Comparison of ENCODE assay signal across 1 fruit fly cellular context in genomic region chr3R:21874982-21875466, dm6.
TF ChIP-seq lines count a peak whose summit lies in the region.

Gene CG6656 (plus strand): TSS chr3R:21875293.

TF ChIP-seq in whole organism, embryonic, 481 proteins besides CTCF, POLR2A, EP300 and RAD21 (continued from another document and continues in another):
- TF ChIP-seq CG12155 (GFP tag; optimal IDR thresholded peaks at IDR 0.05; lab: Kevin White, UChicago) (peak; percentile 25), CG7372 (GFP tag; IDR thresholded peaks at IDR 0.05; lab: Robert Waterston, UW) (no peak), slbo (GFP tag; IDR thresholded peaks at IDR 0.05; lab: Robert Waterston, UW) (peak; percentile 24; the same call in 1 of the 2 replicates), CG4854 (GFP tag; optimal IDR thresholded peaks at IDR 0.05; lab: Kevin White, UChicago) (no peak), Lhr (GFP tag; optimal IDR thresholded peaks at IDR 0.05; lab: Kevin White, UChicago) (no peak), pzg (GFP tag; optimal IDR thresholded peaks at IDR 0.05; lab: Kevin White, UChicago) (no peak), Lpt (GFP tag; optimal IDR thresholded peaks at IDR 0.05; lab: Kevin White, UChicago) (no peak), eve (GFP tag; optimal IDR thresholded peaks at IDR 0.05; lab: Kevin White, UChicago) (no peak), CG9797 (GFP tag; optimal IDR thresholded peaks at IDR 0.05; lab: Kevin White, UChicago) (no peak), psq (GFP tag; optimal IDR thresholded peaks at IDR 0.05; lab: Kevin White, UChicago) (no peak), CG1647 (GFP tag; optimal IDR thresholded peaks at IDR 0.05; lab: Kevin White, UChicago) (no peak), B-H1 (GFP tag; IDR thresholded peaks at IDR 0.05; lab: Robert Waterston, UW) (no peak), lmd (GFP tag; IDR thresholded peaks at IDR 0.05; lab: Robert Waterston, UW) (no peak), Dll (GFP tag; IDR thresholded peaks at IDR 0.05; lab: Robert Waterston, UW; ENCODE audit: partially characterized antibody) (0 out of 4 replicates have a peak, but pooled peaks have one; percentile 8), mirr (GFP tag; optimal IDR thresholded peaks at IDR 0.05; lab: Kevin White, UChicago) (no peak), zfh1 (GFP tag; IDR thresholded peaks at IDR 0.05; lab: Robert Waterston, UW) (0 out of 3 replicates have a peak, but pooled peaks have one; percentile 35), vfl (GFP tag; optimal IDR thresholded peaks at IDR 0.05; lab: Kevin White, UChicago) (no peak), tin (GFP tag; optimal IDR thresholded peaks at IDR 0.05; lab: Kevin White, UChicago) (no peak), Dad (GFP tag; optimal IDR thresholded peaks at IDR 0.05; lab: Kevin White, UChicago) (no peak), Mes4 (GFP tag; optimal IDR thresholded peaks at IDR 0.05; lab: Kevin White, UChicago) (no peak), slou (GFP tag; optimal IDR thresholded peaks at IDR 0.05; lab: Kevin White, UChicago) (no peak), dmrt99B (tag; optimal IDR thresholded peaks at IDR 0.05; lab: Kevin White, UChicago) (no peak), CG1602 (GFP tag; optimal IDR thresholded peaks at IDR 0.05; lab: Kevin White, UChicago) (no peak), sug (tag; optimal IDR thresholded peaks at IDR 0.05; lab: Kevin White, UChicago) (no peak), NFAT (GFP tag; IDR thresholded peaks at IDR 0.05; lab: Robert Waterston, UW) (peak; percentile 34; the same call in 1 of the 2 replicates), Sin3A (optimal IDR thresholded peaks at IDR 0.05; lab: Kevin White, UChicago) (no peak), Hand (GFP tag; optimal IDR thresholded peaks at IDR 0.05; lab: Kevin White, UChicago) (no peak), odd (GFP tag; optimal IDR thresholded peaks at IDR 0.05; lab: Kevin White, UChicago) (no peak), tna (GFP tag; IDR thresholded peaks at IDR 0.05; lab: Robert Waterston, UW; ENCODE audit: partially characterized antibody) (no peak), chm (GFP tag; IDR thresholded peaks at IDR 0.05; lab: Robert Waterston, UW) (peak; percentile 59; the same call in 1 of the 2 replicates), amos (GFP tag; IDR thresholded peaks at IDR 0.05; lab: Robert Waterston, UW; ENCODE audit: partially characterized antibody) (no peak), MBD-R2 (GFP tag; IDR thresholded peaks at IDR 0.05; lab: Robert Waterston, UW) (peak; percentile 35; the same call in 1 of the 2 replicates), usp (GFP tag; optimal IDR thresholded peaks at IDR 0.05; lab: Kevin White, UChicago) (no peak), run (tag; optimal IDR thresholded peaks at IDR 0.05; lab: Kevin White, UChicago) (no peak), CG14965 (GFP tag; optimal IDR thresholded peaks at IDR 0.05; lab: Kevin White, UChicago; ENCODE audit: borderline replicate concordance) (no peak), pho (GFP tag; optimal IDR thresholded peaks at IDR 0.05; lab: Kevin White, UChicago) (no peak), CG17385 (GFP tag; optimal IDR thresholded peaks at IDR 0.05; lab: Kevin White, UChicago) (no peak), CG12659 (GFP tag; optimal IDR thresholded peaks at IDR 0.05; lab: Kevin White, UChicago) (peak; percentile 3), Sry-δ (GFP tag; optimal IDR thresholded peaks at IDR 0.05; lab: Kevin White, UChicago) (no peak), CG13424 (tag; optimal IDR thresholded peaks at IDR 0.05; lab: Kevin White, UChicago) (no peak), ssp (GFP tag; IDR thresholded peaks at IDR 0.05; lab: Robert Waterston, UW) (no peak), TFAM (GFP tag; optimal IDR thresholded peaks at IDR 0.05; lab: Kevin White, UChicago) (no peak), CG4707 (GFP tag; optimal IDR thresholded peaks at IDR 0.05; lab: Kevin White, UChicago) (no peak), CG8290 (GFP tag; optimal IDR thresholded peaks at IDR 0.05; lab: Kevin White, UChicago) (no peak), CG8290 (tag; optimal IDR thresholded peaks at IDR 0.05; lab: Kevin White, UChicago) (peak in 1 of 2 experiments; percentile 46), sna (GFP tag; IDR thresholded peaks at IDR 0.05; lab: Robert Waterston, UW; ENCODE audit: partially characterized antibody) (0 out of 2 replicates have a peak, but pooled peaks have one; percentile 36), tio (GFP tag; optimal IDR thresholded peaks at IDR 0.05; lab: Kevin White, UChicago) (no peak), E2f2 (GFP tag; IDR thresholded peaks at IDR 0.05; lab: Robert Waterston, UW) (no peak; the same call in 1 of the 2 replicates), croc (GFP tag; conservative IDR thresholded peaks at IDR 0.05; lab: Robert Waterston, UW) (no peak), Drgx (GFP tag; IDR thresholded peaks at IDR 0.05; lab: Robert Waterston, UW) (peak; percentile 49; the same call in 1 of the 2 replicates), CG10431 (GFP tag; optimal IDR thresholded peaks at IDR 0.05; lab: Kevin White, UChicago) (no peak), ab (GFP tag; optimal IDR thresholded peaks at IDR 0.05; lab: Kevin White, UChicago) (no peak), CG18476 (GFP tag; optimal IDR thresholded peaks at IDR 0.05; lab: Kevin White, UChicago) (no peak), CG6854 (GFP tag; optimal IDR thresholded peaks at IDR 0.05; lab: Kevin White, UChicago) (no peak), CG17186 (GFP tag; optimal IDR thresholded peaks at IDR 0.05; lab: Kevin White, UChicago) (no peak), pum (GFP tag; optimal IDR thresholded peaks at IDR 0.05; lab: Kevin White, UChicago) (no peak), lov (optimal IDR thresholded peaks at IDR 0.05; lab: Kevin White, UChicago) (no peak), lov (GFP tag; IDR thresholded peaks at IDR 0.05; lab: Robert Waterston, UW) (no peak), nom (GFP tag; optimal IDR thresholded peaks at IDR 0.05; lab: Kevin White, UChicago) (peak; percentile 33), CG3065 (GFP tag; optimal IDR thresholded peaks at IDR 0.05; lab: Kevin White, UChicago) (no peak), CG9215 (GFP tag; IDR thresholded peaks at IDR 0.05; lab: Robert Waterston, UW) (no peak), toy (GFP tag; IDR thresholded peaks at IDR 0.05; lab: Robert Waterston, UW) (no peak), cad (GFP tag; optimal IDR thresholded peaks at IDR 0.05; lab: Kevin White, UChicago) (no peak), Oli (tag; optimal IDR thresholded peaks at IDR 0.05; lab: Kevin White, UChicago) (no peak), CG10654 (GFP tag; optimal IDR thresholded peaks at IDR 0.05; lab: Kevin White, UChicago) (no peak), Gsc (GFP tag; IDR thresholded peaks at IDR 0.05; lab: Robert Waterston, UW) (no peak), dm (GFP tag; optimal IDR thresholded peaks at IDR 0.05; lab: Kevin White, UChicago) (no peak), Fer2 (tag; optimal IDR thresholded peaks at IDR 0.05; lab: Kevin White, UChicago) (no peak), grau (tag; optimal IDR thresholded peaks at IDR 0.05; lab: Kevin White, UChicago) (no peak), Ssrp (tag; optimal IDR thresholded peaks at IDR 0.05; lab: Kevin White, UChicago) (no peak), Fer1 (GFP tag; optimal IDR thresholded peaks at IDR 0.05; lab: Kevin White, UChicago) (peak; percentile 21), CG16813 (GFP tag; IDR thresholded peaks at IDR 0.05; lab: Robert Waterston, UW; ENCODE audit: partially characterized antibody) (no peak), CG10565 (GFP tag; optimal IDR thresholded peaks at IDR 0.05; lab: Kevin White, UChicago) (no peak), CG2116 (GFP tag; optimal IDR thresholded peaks at IDR 0.05; lab: Kevin White, UChicago) (no peak), CG8359 (GFP tag; optimal IDR thresholded peaks at IDR 0.05; lab: Kevin White, UChicago; ENCODE audit: borderline replicate concordance) (no peak), Six4 (GFP tag; optimal IDR thresholded peaks at IDR 0.05; lab: Kevin White, UChicago) (no peak), Dek (tag; optimal IDR thresholded peaks at IDR 0.05; lab: Kevin White, UChicago) (no peak), CG2889 (GFP tag; IDR thresholded peaks at IDR 0.05; lab: Robert Waterston, UW) (no peak), stwl (tag; optimal IDR thresholded peaks at IDR 0.05; lab: Kevin White, UChicago) (no peak), CG18619 (GFP tag; optimal IDR thresholded peaks at IDR 0.05; lab: Kevin White, UChicago) (peak; percentile 5), CG7556 (GFP tag; optimal IDR thresholded peaks at IDR 0.05; lab: Kevin White, UChicago) (no peak), Ada2b (GFP tag; IDR thresholded peaks at IDR 0.05; lab: Robert Waterston, UW) (no peak), Gug (GFP tag; IDR thresholded peaks at IDR 0.05; lab: Robert Waterston, UW) (no peak), CG8944 (GFP tag; optimal IDR thresholded peaks at IDR 0.05; lab: Kevin White, UChicago) (no peak), gro (GFP tag; optimal IDR thresholded peaks at IDR 0.05; lab: Kevin White, UChicago) (no peak), B-H2 (GFP tag; optimal IDR thresholded peaks at IDR 0.05; lab: Kevin White, UChicago) (no peak), CG11504 (tag; optimal IDR thresholded peaks at IDR 0.05; lab: Kevin White, UChicago) (no peak), Chrac-16 (GFP tag; optimal IDR thresholded peaks at IDR 0.05; lab: Kevin White, UChicago) (no peak), zfh2 (GFP tag; optimal IDR thresholded peaks at IDR 0.05; lab: Kevin White, UChicago) (no peak), Hmr (GFP tag; optimal IDR thresholded peaks at IDR 0.05; lab: Kevin White, UChicago) (no peak), BtbVII (GFP tag; optimal IDR thresholded peaks at IDR 0.05; lab: Kevin White, UChicago) (no peak), sima (GFP tag; optimal IDR thresholded peaks at IDR 0.05; lab: Kevin White, UChicago) (no peak), knrl (GFP tag; IDR thresholded peaks at IDR 0.05; lab: Robert Waterston, UW; ENCODE audit: partially characterized antibody) (no peak), CG8765 (GFP tag; IDR thresholded peaks at IDR 0.05; lab: Robert Waterston, UW) (no peak), CG15696 (tag; optimal IDR thresholded peaks at IDR 0.05; lab: Kevin White, UChicago) (no peak), ewg (GFP tag; optimal IDR thresholded peaks at IDR 0.05; lab: Kevin White, UChicago) (no peak), klu (GFP tag; IDR thresholded peaks at IDR 0.05; lab: Robert Waterston, UW) (no peak), nmo (GFP tag; optimal IDR thresholded peaks at IDR 0.05; lab: Kevin White, UChicago) (no peak), al (GFP tag; IDR thresholded peaks at IDR 0.05; lab: Robert Waterston, UW) (no peak), CkIIα-i1 (GFP tag; IDR thresholded peaks at IDR 0.05; lab: Robert Waterston, UW) (no peak), NK7.1 (GFP tag; optimal IDR thresholded peaks at IDR 0.05; lab: Kevin White, UChicago) (no peak), CG3163 (GFP tag; optimal IDR thresholded peaks at IDR 0.05; lab: Kevin White, UChicago) (no peak), CG8281 (tag; optimal IDR thresholded peaks at IDR 0.05; lab: Kevin White, UChicago) (no peak), CG18011 (GFP tag; optimal IDR thresholded peaks at IDR 0.05; lab: Kevin White, UChicago) (no peak), Ets97D (GFP tag; optimal IDR thresholded peaks at IDR 0.05; lab: Kevin White, UChicago) (no peak), lilli (GFP tag; optimal IDR thresholded peaks at IDR 0.05; lab: Kevin White, UChicago) (no peak), hkb (optimal IDR thresholded peaks at IDR 0.05; lab: Kevin White, UChicago) (no peak), hkb (GFP tag; IDR thresholded peaks at IDR 0.05; lab: Robert Waterston, UW) (no peak), dpn (GFP tag; optimal IDR thresholded peaks at IDR 0.05; lab: Kevin White, UChicago) (no peak), CG3407 (GFP tag; optimal IDR thresholded peaks at IDR 0.05; lab: Kevin White, UChicago) (no peak), Sox100B (GFP tag; optimal IDR thresholded peaks at IDR 0.05; lab: Kevin White, UChicago) (no peak), maf-S (GFP tag; optimal IDR thresholded peaks at IDR 0.05; lab: Kevin White, UChicago) (no peak), esg (GFP tag; conservative IDR thresholded peaks at IDR 0.05; lab: Robert Waterston, UW) (no peak), danr (GFP tag; IDR thresholded peaks at IDR 0.05; lab: Robert Waterston, UW) (no peak), cato (GFP tag; optimal IDR thresholded peaks at IDR 0.05; lab: Kevin White, UChicago; ENCODE audit: borderline replicate concordance) (no peak), CG17361 (GFP tag; IDR thresholded peaks at IDR 0.05; lab: Robert Waterston, UW) (no peak), dmrt11E (tag; optimal IDR thresholded peaks at IDR 0.05; lab: Kevin White, UChicago) (no peak), pnt (GFP tag; optimal IDR thresholded peaks at IDR 0.05; lab: Kevin White, UChicago) (no peak), CG31365 (tag; optimal IDR thresholded peaks at IDR 0.05; lab: Kevin White, UChicago) (no peak), CG11696 (GFP tag; IDR thresholded peaks at IDR 0.05; lab: Robert Waterston, UW) (no peak), kah (GFP tag; optimal IDR thresholded peaks at IDR 0.05; lab: Kevin White, UChicago) (no peak), Rx (GFP tag; IDR thresholded peaks at IDR 0.05; lab: Robert Waterston, UW) (no peak), jing (GFP tag; optimal IDR thresholded peaks at IDR 0.05; lab: Kevin White, UChicago) (no peak), Elba2 (GFP tag; optimal IDR thresholded peaks at IDR 0.05; lab: Kevin White, UChicago) (no peak), CG12391 (tag; optimal IDR thresholded peaks at IDR 0.05; lab: Kevin White, UChicago) (no peak), CG5953 (GFP tag; IDR thresholded peaks at IDR 0.05; lab: Robert Waterston, UW) (peak; percentile 7; the same call in 1 of the 2 replicates), CG10959 (GFP tag; IDR thresholded peaks at IDR 0.05; lab: Robert Waterston, UW) (no peak), vvl (GFP tag; IDR thresholded peaks at IDR 0.05; lab: Robert Waterston, UW) (peak; percentile 72; the same call in 1 of the 2 replicates), HLHmδ (GFP tag; optimal IDR thresholded peaks at IDR 0.05; lab: Kevin White, UChicago) (no peak), Jarid2 (GFP tag; optimal IDR thresholded peaks at IDR 0.05; lab: Kevin White, UChicago) (peak; percentile 75), da (GFP tag; optimal IDR thresholded peaks at IDR 0.05; lab: Kevin White, UChicago) (no peak), ash1 (GFP tag; optimal IDR thresholded peaks at IDR 0.05; lab: Kevin White, UChicago) (no peak), otp (GFP tag; IDR thresholded peaks at IDR 0.05; lab: Robert Waterston, UW) (no peak), CG9609 (GFP tag; optimal IDR thresholded peaks at IDR 0.05; lab: Kevin White, UChicago) (no peak), CG10979 (tag; optimal IDR thresholded peaks at IDR 0.05; lab: Kevin White, UChicago) (no peak), Hr39 (optimal IDR thresholded peaks at IDR 0.05; lab: Kevin White, UChicago) (no peak), CG4404 (GFP tag; IDR thresholded peaks at IDR 0.05; lab: Robert Waterston, UW) (no peak), salm (tag; optimal IDR thresholded peaks at IDR 0.05; lab: Kevin White, UChicago) (no peak)
